Worm (Caenorhabditis elegans) whole organism, late embryonic: Measurements from ENCODE around the gene Y53G8B.1.

ENCODE experiments used
- ama-1 ChIP-seq: fragments of 150-350 bp; optimal IDR thresholded peaks from 2 replicates; lab custom pipeline; 2014
- ceh-9 ChIP-seq: sonication (generic microtip); optimal IDR thresholded peaks from 2 replicates; lab custom pipeline; 2016; ENCODE audit warnings: mild to moderate bottlenecking, missing genetic modification characterization, inconsistent platforms, missing compliant biosample characterization
- ets-4 ChIP-seq: sonication (generic microtip); optimal IDR thresholded peaks from 2 replicates; lab custom pipeline; 2016; ENCODE audit warnings: missing genetic modification characterization, missing compliant biosample characterization
- lim-6 ChIP-seq: sonication (generic microtip); optimal IDR thresholded peaks from 2 replicates; lab custom pipeline; 2016; ENCODE audit warnings: missing genetic modification characterization, missing compliant biosample characterization
- nfya-1 ChIP-seq: sonication (generic microtip); optimal IDR thresholded peaks from 2 replicates; lab custom pipeline; 2017; ENCODE audit warnings: missing genetic modification characterization, mild to moderate bottlenecking, missing compliant biosample characterization, antibody characterized with exemption, moderate library complexity
- tbx-7 ChIP-seq: sonication (generic microtip); optimal IDR thresholded peaks from 2 replicates; lab custom pipeline; 2016; ENCODE audit warnings: missing genotype, missing genetic modification characterization, missing compliant biosample characterization

- TF ChIP-seq ceh-9 (no peak), lim-6 (tag; lab: Kevin White, UChicago) (no peak), tbx-7 (tag; lab: Kevin White, UChicago) (no peak), ets-4 (tag; lab: Kevin White, UChicago) (no peak), nfya-1 (tag; lab: Kevin White, UChicago) (no peak), ama-1 (lab: Kevin White, UChicago) (no peak)
Observed at ce11 chrIII:3099407-3099806, 29.7 kb upstream of the Y53G8B.1 start.
